Worm (Caenorhabditis elegans): ENCODE data around the gene rps-22.

ce11 chrIII:1943488-1943887 is 6.8 kb upstream of the rps-22 start, which contains the start of gene F53A3.1:
- TF ChIP-seq dao-5 (tag; optimal IDR thresholded peaks at IDR 0.05) (no peak), him-1 (tag; optimal IDR thresholded peaks at IDR 0.05) (no peak), W03F9.2 (tag; optimal IDR thresholded peaks at IDR 0.05) (no peak)

All from whole organism, L4/young adult.